Fruit fly (Drosophila melanogaster): ENCODE data around the gene Trs20.

DNA sequence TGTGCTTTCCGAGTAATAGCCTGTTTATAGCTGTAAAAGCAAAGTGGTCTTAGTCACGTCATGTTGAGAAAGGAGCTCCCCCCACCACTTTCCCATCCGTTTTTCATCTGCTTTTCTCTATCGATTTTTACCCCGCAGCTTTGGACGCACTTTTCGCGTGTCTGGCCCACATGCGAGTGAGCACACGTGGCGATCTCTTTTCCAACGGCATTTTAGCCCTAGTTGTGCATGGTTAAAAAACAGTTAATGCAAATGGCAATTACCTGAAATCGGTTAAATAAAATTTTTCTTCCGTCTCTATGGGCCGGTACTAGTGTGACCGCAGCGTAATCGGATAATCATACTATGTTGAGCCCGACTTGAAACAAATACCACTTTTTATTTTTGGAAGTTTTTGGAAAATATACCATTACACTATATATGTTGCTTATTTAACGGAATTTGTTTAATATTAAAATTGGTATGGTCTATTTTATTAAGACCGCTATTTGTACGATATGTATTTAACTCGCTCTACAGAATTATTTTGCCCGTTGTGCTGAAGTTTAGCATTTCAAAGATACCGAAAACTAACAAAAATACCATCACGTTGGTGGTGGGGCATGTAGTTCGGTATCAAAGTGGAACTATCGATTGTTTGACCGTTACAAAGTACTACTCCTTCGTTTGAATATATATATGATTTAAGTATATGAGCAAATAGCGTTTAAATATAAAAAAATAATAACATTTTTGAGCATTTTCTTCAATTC, 19.2 kb downstream of the Trs20 start, which contains the start of gene Zn72D:
- TF ChIP-seq CG8478 (optimal IDR thresholded peaks at IDR 0.05) (no peak), CTCF (optimal IDR thresholded peaks at IDR 0.05) (no peak)

Data from S2 (cell line).